Worm (Caenorhabditis elegans) whole organism, late embryonic: ENCODE data around the gene hrg-9.

ENCODE experiments used
- C08G9.2 ChIP-seq: sonication (generic microtip); optimal IDR thresholded peaks from 2 replicates; lab custom pipeline; 2016; ENCODE audit warnings: mild to moderate bottlenecking, missing genetic modification characterization, moderate library complexity, missing compliant biosample characterization
- C38D4.7 ChIP-seq: fragments of 200-800 bp; sonication (Bioruptor generic); optimal IDR thresholded peaks from 2 replicates; lab custom pipeline; 2018; ENCODE audit warnings: mild to moderate bottlenecking, missing genetic modification characterization, moderate library complexity, missing compliant biosample characterization
- F13H6.1 ChIP-seq: sonication (generic microtip); optimal IDR thresholded peaks from 2 replicates; lab custom pipeline; 2016; ENCODE audit warnings: missing genetic modification characterization, missing compliant biosample characterization
- K02D7.2 ChIP-seq: sonication (generic microtip); optimal IDR thresholded peaks from 2 replicates; lab custom pipeline; 2017; ENCODE audit warnings: mild to moderate bottlenecking, missing genetic modification characterization, missing compliant biosample characterization
- ahr-1 ChIP-seq: sonication (generic microtip); optimal IDR thresholded peaks from 2 replicates; lab custom pipeline; 2016; ENCODE audit warnings: missing genetic modification characterization, missing compliant biosample characterization
- ceh-14 ChIP-seq: sonication (generic microtip); optimal IDR thresholded peaks from 2 replicates; lab custom pipeline; 2016; ENCODE audit warnings: missing genotype, missing genetic modification characterization, missing compliant biosample characterization
- ceh-18 ChIP-seq: sonication (generic microtip); optimal IDR thresholded peaks from 2 replicates; lab custom pipeline; 2016; ENCODE audit warnings: missing genetic modification characterization, missing compliant biosample characterization
- ceh-19 ChIP-seq: fragments of 200-800 bp; sonication (Bioruptor generic); optimal IDR thresholded peaks from 2 replicates; lab custom pipeline; 2018; ENCODE audit warnings: mild to moderate bottlenecking, missing genetic modification characterization, missing compliant biosample characterization
- ceh-22 ChIP-seq: sonication (generic microtip); optimal IDR thresholded peaks from 2 replicates; lab custom pipeline; 2017; ENCODE audit warnings: missing biosample characterization, missing genetic modification characterization
- ceh-24 ChIP-seq: sonication (generic microtip); optimal IDR thresholded peaks from 2 replicates; lab custom pipeline; 2016; ENCODE audit warnings: mild to moderate bottlenecking, missing genetic modification characterization, missing compliant biosample characterization
- ceh-31 ChIP-seq: sonication (generic microtip); optimal IDR thresholded peaks from 2 replicates; lab custom pipeline; 2016; ENCODE audit warnings: missing genetic modification characterization, missing compliant biosample characterization
- ceh-34 ChIP-seq: sonication (generic microtip); optimal IDR thresholded peaks from 2 replicates; lab custom pipeline; 2016; ENCODE audit warnings: mild to moderate bottlenecking, missing genetic modification characterization, missing compliant biosample characterization
- ceh-45 ChIP-seq: fragments of 200-800 bp; sonication (Bioruptor generic); IDR thresholded peaks from 2 replicates; pipeline ENCODE4 v1.3.6; 2022; ENCODE audit warnings: missing genetic modification reagents, missing genetic modification characterization, missing compliant biosample characterization
- ceh-48 ChIP-seq: sonication (generic microtip); optimal IDR thresholded peaks from 2 replicates; lab custom pipeline; 2016; ENCODE audit warnings: missing genetic modification characterization, inconsistent platforms, missing compliant biosample characterization
- ceh-6 ChIP-seq: fragments of 200-800 bp; sonication (Bioruptor generic); optimal IDR thresholded peaks from 2 replicates; lab custom pipeline; 2018; ENCODE audit warnings: mild to moderate bottlenecking, missing genetic modification characterization, missing compliant biosample characterization
- ceh-9 ChIP-seq: sonication (generic microtip); optimal IDR thresholded peaks from 2 replicates; lab custom pipeline; 2016; ENCODE audit warnings: mild to moderate bottlenecking, missing genetic modification characterization, inconsistent platforms, missing compliant biosample characterization
- che-1 ChIP-seq: sonication (generic microtip); optimal IDR thresholded peaks from 2 replicates; lab custom pipeline; 2016; ENCODE audit warnings: mild to moderate bottlenecking, missing genetic modification characterization, missing compliant biosample characterization
- dmd-4 ChIP-seq: sonication (generic microtip); optimal IDR thresholded peaks from 2 replicates; lab custom pipeline; 2016; ENCODE audit warnings: borderline replicate concordance, missing genetic modification characterization, missing compliant biosample characterization
- dve-1 ChIP-seq: sonication (generic microtip); optimal IDR thresholded peaks from 2 replicates; lab custom pipeline; 2017; ENCODE audit warnings: antibody characterized with exemption, mild to moderate bottlenecking, missing genetic modification characterization, missing compliant biosample characterization
- elt-2 ChIP-seq: sonication (generic microtip); optimal IDR thresholded peaks from 2 replicates; lab custom pipeline; 2016; ENCODE audit warnings: missing genetic modification reagents, missing genetic modification characterization, missing compliant biosample characterization
- eyg-1 ChIP-seq: sonication (generic microtip); optimal IDR thresholded peaks from 2 replicates; lab custom pipeline; 2016; ENCODE audit warnings: missing genotype, missing genetic modification characterization, missing compliant biosample characterization
- fax-1 ChIP-seq: sonication (generic microtip); optimal IDR thresholded peaks from 2 replicates; lab custom pipeline; 2016; ENCODE audit warnings: missing genotype, missing genetic modification characterization, missing compliant biosample characterization
- hlh-13 ChIP-seq: fragments of 200-800 bp; sonication (Bioruptor generic); optimal IDR thresholded peaks from 2 replicates; lab custom pipeline; 2018; ENCODE audit warnings: mild to moderate bottlenecking, missing genetic modification characterization, missing compliant biosample characterization
- hlh-15 ChIP-seq: sonication (generic microtip); optimal IDR thresholded peaks from 2 replicates; lab custom pipeline; 2016; ENCODE audit warnings: missing genetic modification characterization, missing compliant biosample characterization
- hlh-30 ChIP-seq: sonication (generic microtip); optimal IDR thresholded peaks from 2 replicates; lab custom pipeline; 2017; ENCODE audit warnings: antibody characterized with exemption, missing genetic modification characterization, missing compliant biosample characterization; ENCODE audit not compliant: insufficient read depth
- hlh-8 ChIP-seq: sonication (generic microtip); optimal IDR thresholded peaks from 2 replicates; lab custom pipeline; 2016; ENCODE audit warnings: missing genotype, missing genetic modification characterization, missing compliant biosample characterization
- madf-2 ChIP-seq: sonication (generic microtip); optimal IDR thresholded peaks from 2 replicates; lab custom pipeline; 2017; ENCODE audit warnings: missing genetic modification characterization, missing compliant biosample characterization
- nfya-1 ChIP-seq: sonication (generic microtip); optimal IDR thresholded peaks from 2 replicates; lab custom pipeline; 2017; ENCODE audit warnings: missing genetic modification characterization, mild to moderate bottlenecking, missing compliant biosample characterization, antibody characterized with exemption, moderate library complexity
- nhr-11 ChIP-seq: fragments of 150-350 bp; optimal IDR thresholded peaks from 2 replicates; lab custom pipeline; 2014; ENCODE audit warnings: missing biosample characterization, missing genetic modification characterization
- npax-4 ChIP-seq: sonication (generic microtip); optimal IDR thresholded peaks from 2 replicates; lab custom pipeline; 2016; ENCODE audit warnings: missing genetic modification characterization, missing compliant biosample characterization
- odd-2 ChIP-seq: sonication (generic microtip); optimal IDR thresholded peaks from 2 replicates; lab custom pipeline; 2017; ENCODE audit warnings: antibody characterized with exemption, mild to moderate bottlenecking, missing genetic modification characterization, missing compliant biosample characterization
- pat-9 ChIP-seq: fragments of 200-800 bp; sonication (Bioruptor generic); optimal IDR thresholded peaks from 2 replicates; lab custom pipeline; 2018; ENCODE audit warnings: mild to moderate bottlenecking, missing genetic modification characterization, moderate library complexity, missing compliant biosample characterization
- pax-1 ChIP-seq: fragments of 150-350 bp; optimal IDR thresholded peaks from 2 replicates; lab custom pipeline; 2014; ENCODE audit warnings: missing biosample characterization, missing genetic modification characterization
- pros-1 ChIP-seq: fragments of 150-350 bp; optimal IDR thresholded peaks from 2 replicates; lab custom pipeline; 2014; ENCODE audit warnings: missing biosample characterization, missing genetic modification reagents, missing genetic modification characterization
- ref-2 ChIP-seq: sonication (generic microtip); optimal IDR thresholded peaks from 2 replicates; lab custom pipeline; 2016; ENCODE audit warnings: missing genetic modification characterization, missing compliant biosample characterization
- rnt-1 ChIP-seq: sonication (generic microtip); optimal IDR thresholded peaks from 2 replicates; lab custom pipeline; 2016; ENCODE audit warnings: missing genetic modification characterization, missing compliant biosample characterization
- sdc-2 ChIP-seq: sonication (generic microtip); optimal IDR thresholded peaks from 2 replicates; lab custom pipeline; 2016; ENCODE audit warnings: missing genotype, missing genetic modification characterization, missing compliant biosample characterization
- sox-2 ChIP-seq: fragments of 200-800 bp; sonication (Bioruptor generic); IDR thresholded peaks from 2 replicates; pipeline ENCODE4 v1.3.6; 2022; ENCODE audit warnings: missing genetic modification reagents, missing genetic modification characterization, missing compliant biosample characterization
- sox-4 ChIP-seq: sonication (generic microtip); optimal IDR thresholded peaks from 2 replicates; lab custom pipeline; 2017; ENCODE audit warnings: mild to moderate bottlenecking, missing genetic modification characterization, inconsistent platforms, missing compliant biosample characterization
- syd-9 ChIP-seq: sonication (generic microtip); optimal IDR thresholded peaks from 2 replicates; lab custom pipeline; 2016; ENCODE audit warnings: mild to moderate bottlenecking, missing genetic modification characterization, moderate library complexity, missing compliant biosample characterization
- tbx-2 ChIP-seq: sonication (generic microtip); optimal IDR thresholded peaks from 2 replicates; lab custom pipeline; 2016; ENCODE audit warnings: missing genetic modification characterization, missing compliant biosample characterization
- tbx-7 ChIP-seq: sonication (generic microtip); optimal IDR thresholded peaks from 2 replicates; lab custom pipeline; 2016; ENCODE audit warnings: missing genotype, missing genetic modification characterization, missing compliant biosample characterization
- ttx-3 ChIP-seq: sonication (generic microtip); optimal IDR thresholded peaks from 2 replicates; lab custom pipeline; 2016; ENCODE audit warnings: missing genetic modification reagents, missing genetic modification characterization, missing compliant biosample characterization
- unc-3 ChIP-seq, 2 experiments: fragments of 200-800 bp in 1 of 2; sonication (Bioruptor generic) in 1 of 2; sonication (generic microtip) in 1 of 2; conservative IDR thresholded peaks in 1 of 2; optimal IDR thresholded peaks in 1 of 2; 2 replicates each; pipeline versions ENCODE4 v1.3.6 to Lab custom; 2016 to 2022; ENCODE audit warnings: missing compliant biosample characterization in 2 of 2, missing genetic modification characterization in 2 of 2, missing genetic modification reagents in 1 of 2
- unc-42 ChIP-seq: sonication (generic microtip); optimal IDR thresholded peaks from 2 replicates; lab custom pipeline; 2016; ENCODE audit warnings: missing genotype, missing genetic modification characterization, missing compliant biosample characterization
- unc-55 ChIP-seq: sonication (generic microtip); optimal IDR thresholded peaks from 2 replicates; lab custom pipeline; 2017; ENCODE audit warnings: missing biosample characterization, missing genetic modification reagents, missing genetic modification characterization
- unc-86 ChIP-seq: sonication (generic microtip); optimal IDR thresholded peaks from 2 replicates; lab custom pipeline; 2016; ENCODE audit warnings: missing genetic modification characterization, missing compliant biosample characterization
- ztf-16 ChIP-seq: sonication (generic microtip); optimal IDR thresholded peaks from 2 replicates; lab custom pipeline; 2017; ENCODE audit warnings: missing genetic modification characterization, missing compliant biosample characterization

The hrg-9 gene

ce11 chrV:13004374-13004773 is 41.2 kb upstream of the hrg-9 start:
- TF ChIP-seq ceh-6 (no peak), pax-1 (tag; lab: Kevin White, UChicago) (no peak), ttx-3 (no peak), ahr-1 (tag; lab: Kevin White, UChicago) (no peak), pros-1 (tag; lab: Kevin White, UChicago) (no peak), ceh-14 (tag; lab: Kevin White, UChicago) (no peak), eyg-1 (tag; lab: Kevin White, UChicago) (no peak), C08G9.2 (tag; lab: Kevin White, UChicago) (no peak), elt-2 (no peak), dve-1 (tag; lab: Kevin White, UChicago) (no peak), sdc-2 (no peak), hlh-13 (GFP tag; lab: Kevin White, UChicago) (no peak), madf-2 (tag; lab: Kevin White, UChicago) (no peak), unc-55 (GFP tag; lab: Kevin White, UChicago) (no peak), unc-3 (GFP tag; conservative IDR thresholded peaks at IDR 0.05; lab: Robert Waterston, UW) (no peak), unc-3 (tag; optimal IDR thresholded peaks at IDR 0.05; lab: Kevin White, UChicago) (no peak), pat-9 (no peak), ceh-34 (tag; lab: Kevin White, UChicago) (no peak), ceh-48 (tag; lab: Kevin White, UChicago) (no peak), ztf-16 (tag; lab: Kevin White, UChicago) (no peak), dmd-4 (tag; lab: Kevin White, UChicago) (no peak)

- TF ChIP-seq unc-86 (tag; lab: Kevin White, UChicago) = peak; percentile 85
- TF ChIP-seq che-1 (tag; lab: Kevin White, UChicago) = peak; percentile 87
- TF ChIP-seq sdc-2 = peak; percentile 76
- TF ChIP-seq ceh-24 (tag; lab: Kevin White, UChicago) = peak; percentile 55
- TF ChIP-seq hlh-13 (GFP tag; lab: Kevin White, UChicago) = peak; percentile 78
- TF ChIP-seq fax-1 (tag; lab: Kevin White, UChicago) = peak; percentile 86
- TF ChIP-seq hlh-15 (tag; lab: Kevin White, UChicago) = peak; percentile 27
- peak; percentile 83 for TF ChIP-seq ceh-6
- peak; percentile 76 for TF ChIP-seq dve-1 (tag; lab: Kevin White, UChicago)
- peak; percentile 83 for TF ChIP-seq ceh-45
- TF ChIP-seq tbx-7 (tag; lab: Kevin White, UChicago) = peak; percentile 1
- TF ChIP-seq ceh-31 = peak; percentile 67
- peak; percentile 84 for TF ChIP-seq elt-2
- TF ChIP-seq npax-4 = peak; percentile 59
- peak; percentile 47 for TF ChIP-seq nfya-1
- TF ChIP-seq ceh-18 (tag; lab: Kevin White, UChicago) = peak; percentile 82
- TF ChIP-seq syd-9 (tag; lab: Kevin White, UChicago) = peak; percentile 86
- peak; percentile 85 for TF ChIP-seq C38D4.7
- peak; percentile 65 for TF ChIP-seq ref-2 (tag; lab: Kevin White, UChicago)
- TF ChIP-seq unc-42 (tag; lab: Kevin White, UChicago) = peak; percentile 57
- TF ChIP-seq K02D7.2 (tag; lab: Kevin White, UChicago) = peak; percentile 86
- TF ChIP-seq madf-2 (tag; lab: Kevin White, UChicago) = peak; percentile 78
- peak; percentile 83 for TF ChIP-seq ceh-19 (GFP tag; lab: Kevin White, UChicago)
- TF ChIP-seq odd-2 (tag; lab: Kevin White, UChicago) = peak; percentile 11
- TF ChIP-seq pat-9 = peak; percentile 89
- TF ChIP-seq sox-2 (GFP tag; lab: Robert Waterston, UW) = peak; percentile 71
- TF ChIP-seq F13H6.1 (tag; lab: Kevin White, UChicago) = peak; percentile 83
- no peak for TF ChIP-seq unc-55 (GFP tag; lab: Kevin White, UChicago)
- peak; percentile 83 for TF ChIP-seq C08G9.2 (tag; lab: Kevin White, UChicago)
- peak; percentile 12 for TF ChIP-seq hlh-30 (tag; lab: Kevin White, UChicago)
- TF ChIP-seq ztf-16 (tag; lab: Kevin White, UChicago) = peak; percentile 90
- TF ChIP-seq hlh-8 (tag; lab: Kevin White, UChicago) = peak; percentile 75
- peak; percentile 76 for TF ChIP-seq rnt-1 (tag; lab: Kevin White, UChicago)
- peak; percentile 83 for TF ChIP-seq tbx-2 (tag; lab: Kevin White, UChicago)
- peak; percentile 82 for TF ChIP-seq dmd-4 (tag; lab: Kevin White, UChicago)
- TF ChIP-seq ceh-48 (tag; lab: Kevin White, UChicago) = peak; percentile 71
- TF ChIP-seq nhr-11 (tag; lab: Kevin White, UChicago) = no peak
- peak; percentile 89 for TF ChIP-seq sox-4 (tag; lab: Kevin White, UChicago)
- TF ChIP-seq ceh-22 (tag; lab: Kevin White, UChicago) = no peak
- peak; percentile 78 for TF ChIP-seq ceh-9 (tag; lab: Kevin White, UChicago)
- peak; percentile 81 for TF ChIP-seq unc-3 (GFP tag; conservative IDR thresholded peaks at IDR 0.05; lab: Robert Waterston, UW)
- peak; percentile 69 for TF ChIP-seq unc-3 (tag; optimal IDR thresholded peaks at IDR 0.05; lab: Kevin White, UChicago)
Measured at ce11 chrV:13003378-13003777, 40.2 kb upstream of the hrg-9 start.
